Worm (Caenorhabditis elegans) whole organism, late embryonic: ENCODE measurements around the gene F21C10.11.
A peak's percentile ranks its signal among the peaks of the same experiment; 100 is the strongest.

Experiments used
- Y22D7AL.16 ChIP-seq: sonication (generic microtip); optimal IDR thresholded peaks from 2 replicates; lab custom pipeline; 2016; ENCODE audit warnings: missing genetic modification characterization, missing compliant biosample characterization
- ama-1 ChIP-seq: fragments of 150-350 bp; optimal IDR thresholded peaks from 2 replicates; lab custom pipeline; 2014
- dve-1 ChIP-seq: sonication (generic microtip); optimal IDR thresholded peaks from 2 replicates; lab custom pipeline; 2017; ENCODE audit warnings: antibody characterized with exemption, mild to moderate bottlenecking, missing genetic modification characterization, missing compliant biosample characterization
- elt-2 ChIP-seq: sonication (generic microtip); optimal IDR thresholded peaks from 2 replicates; lab custom pipeline; 2016; ENCODE audit warnings: missing genetic modification reagents, missing genetic modification characterization, missing compliant biosample characterization
- ets-4 ChIP-seq: sonication (generic microtip); optimal IDR thresholded peaks from 2 replicates; lab custom pipeline; 2016; ENCODE audit warnings: missing genetic modification characterization, missing compliant biosample characterization
- fkh-6 ChIP-seq: sonication (generic microtip); optimal IDR thresholded peaks from 2 replicates; lab custom pipeline; 2016; ENCODE audit warnings: missing genetic modification characterization, missing compliant biosample characterization
- hlh-30 ChIP-seq: sonication (generic microtip); optimal IDR thresholded peaks from 2 replicates; lab custom pipeline; 2017; ENCODE audit warnings: antibody characterized with exemption, missing genetic modification characterization, missing compliant biosample characterization; ENCODE audit not compliant: insufficient read depth
- nhr-11 ChIP-seq: fragments of 150-350 bp; optimal IDR thresholded peaks from 2 replicates; lab custom pipeline; 2014; ENCODE audit warnings: missing biosample characterization, missing genetic modification characterization
- pros-1 ChIP-seq: fragments of 150-350 bp; optimal IDR thresholded peaks from 2 replicates; lab custom pipeline; 2014; ENCODE audit warnings: missing biosample characterization, missing genetic modification reagents, missing genetic modification characterization
- unc-3 ChIP-seq, 2 experiments: fragments of 200-800 bp in 1 of 2; sonication (Bioruptor generic) in 1 of 2; sonication (generic microtip) in 1 of 2; conservative IDR thresholded peaks in 1 of 2; optimal IDR thresholded peaks in 1 of 2; 2 replicates each; pipeline versions ENCODE4 v1.3.6 to Lab custom; 2016 to 2022; ENCODE audit warnings: missing compliant biosample characterization in 2 of 2, missing genetic modification characterization in 2 of 2, missing genetic modification reagents in 1 of 2

- TF ChIP-seq ama-1, result peak; percentile 69
- no peak for TF ChIP-seq dve-1 (tag; lab: Kevin White, UChicago)
- TF ChIP-seq nhr-11 (tag; lab: Kevin White, UChicago), result no peak
- TF ChIP-seq ets-4, result no peak
- TF ChIP-seq elt-2, result no peak
- no peak for TF ChIP-seq Y22D7AL.16 (tag; lab: Kevin White, UChicago)
- no peak for TF ChIP-seq fkh-6 (tag; lab: Kevin White, UChicago)
- TF ChIP-seq unc-3 (GFP tag; conservative IDR thresholded peaks at IDR 0.05; lab: Robert Waterston, UW), result no peak
- TF ChIP-seq unc-3 (tag; optimal IDR thresholded peaks at IDR 0.05; lab: Kevin White, UChicago), result no peak
- no peak for TF ChIP-seq pros-1 (tag; lab: Kevin White, UChicago)
- no peak for TF ChIP-seq hlh-30 (tag; lab: Kevin White, UChicago)
Observed at ce11 chrV:9088758-9089157, 34.5 kb upstream of the F21C10.11 start.
